Worm (Caenorhabditis elegans) whole organism, L4/young adult: ENCODE results near the gene ccg-1.
"Not testable (repeated sequence)": the region's sequence is repeated elsewhere in the genome, so short reads cannot be mapped to it uniquely, and the experiment has no call there.

Source experiments
- W03F9.2 ChIP-seq: fragments of 150-350 bp; optimal IDR thresholded peaks from 2 replicates; lab custom pipeline; 2014; ENCODE audit warnings: missing biosample characterization, missing genetic modification characterization
- dao-5 ChIP-seq: sonication (generic microtip); optimal IDR thresholded peaks from 2 replicates; lab custom pipeline; 2016; ENCODE audit warnings: missing genotype, missing genetic modification characterization, moderate library complexity, missing compliant biosample characterization
- him-1 ChIP-seq: sonication (generic microtip); optimal IDR thresholded peaks from 2 replicates; lab custom pipeline; 2016; ENCODE audit warnings: missing genotype, missing genetic modification reagents, missing genetic modification characterization, missing compliant biosample characterization

The ccg-1 gene

ce11 chrIV:15275363-15275854 lies at the start of gene ccg-1:
Gene ccg-1 (minus strand): TSS chrIV:15275804.
- TF ChIP-seq him-1 (tag; lab: Kevin White, UChicago) (no peak), dao-5 (tag; lab: Kevin White, UChicago) (no peak), W03F9.2 (tag; lab: Kevin White, UChicago) (no peak)

- TF ChIP-seq dao-5 (tag; lab: Kevin White, UChicago), result no peak
- TF ChIP-seq him-1 (tag; lab: Kevin White, UChicago), result no peak
- TF ChIP-seq W03F9.2 (tag; lab: Kevin White, UChicago), result no peak
Observed at ce11 chrIV:15323593-15323992, 48.0 kb upstream of the ccg-1 start, which contains the start of gene tbx-39. Gene tbx-39 (plus strand): TSS chrIV:15323893.

- TF ChIP-seq W03F9.2 (tag; lab: Kevin White, UChicago) (no peak), dao-5 (tag; lab: Kevin White, UChicago) (no peak), him-1 (tag; lab: Kevin White, UChicago) (no peak)
Observed at ce11 chrIV:15321279-15321678, 45.7 kb upstream of the ccg-1 start, which contains the start of gene Y73F8A.15. Gene Y73F8A.15 (plus strand): TSS chrIV:15321579.

ce11 chrIV:15318982-15319381 lies 43.4 kb upstream of the ccg-1 start, which contains the start of gene Y73F8A.14:
Gene Y73F8A.14 (minus strand): TSS chrIV:15319082.
- TF ChIP-seq him-1, W03F9.2, dao-5 (tag; lab: Kevin White, UChicago): not testable (repeated sequence)

- no peak for TF ChIP-seq W03F9.2 (tag; lab: Kevin White, UChicago)
- no peak for TF ChIP-seq him-1 (tag; lab: Kevin White, UChicago)
- no peak for TF ChIP-seq dao-5 (tag; lab: Kevin White, UChicago)
Observed at ce11 chrIV:15315502-15315901, 39.9 kb upstream of the ccg-1 start.

- TF ChIP-seq him-1 (tag; lab: Kevin White, UChicago) (no peak), dao-5 (tag; lab: Kevin White, UChicago) (no peak), W03F9.2 (tag; lab: Kevin White, UChicago) (no peak)
Observed at ce11 chrIV:15312008-15312407, 36.4 kb upstream of the ccg-1 start, which contains the start of gene Y73F8A.13. Gene Y73F8A.13 (plus strand): TSS chrIV:15312247.

ce11 chrIV:15311590-15311989 lies 36.0 kb upstream of the ccg-1 start, which contains the start of gene Y73F8A.12:
Gene Y73F8A.12 (minus strand): TSS chrIV:15311690.
- TF ChIP-seq W03F9.2, him-1, dao-5 (tag; lab: Kevin White, UChicago): not testable (repeated sequence)

- no peak for TF ChIP-seq dao-5 (tag; lab: Kevin White, UChicago)
- no peak for TF ChIP-seq him-1 (tag; lab: Kevin White, UChicago)
- TF ChIP-seq W03F9.2 (tag; lab: Kevin White, UChicago), result no peak
Observed at ce11 chrIV:15302151-15302550, 26.5 kb upstream of the ccg-1 start, which contains the start of gene best-21. Gene best-21 (plus strand): TSS chrIV:15302451.

- TF ChIP-seq dao-5 (tag; lab: Kevin White, UChicago) (no peak), him-1 (tag; lab: Kevin White, UChicago) (no peak), W03F9.2 (tag; lab: Kevin White, UChicago) (no peak)
Observed at ce11 chrIV:15300041-15300440, 24.4 kb upstream of the ccg-1 start.

- TF ChIP-seq him-1 (tag; lab: Kevin White, UChicago) (no peak), dao-5 (tag; lab: Kevin White, UChicago) (no peak), W03F9.2 (tag; lab: Kevin White, UChicago) (no peak)
Observed at ce11 chrIV:15294040-15294439, 18.4 kb upstream of the ccg-1 start, which contains the start of gene Y73F8A.10. Gene Y73F8A.10 (plus strand): TSS chrIV:15294340.

- TF ChIP-seq him-1 (tag; lab: Kevin White, UChicago) (no peak), dao-5 (tag; lab: Kevin White, UChicago) (no peak), W03F9.2 (tag; lab: Kevin White, UChicago) (no peak)
Observed at ce11 chrIV:15291607-15292006, 16.0 kb upstream of the ccg-1 start, which contains the start of gene pqn-91. Gene pqn-91 (plus strand): TSS chrIV:15291907.

ce11 chrIV:15291162-15291561 lies 15.6 kb upstream of the ccg-1 start, which contains the start of gene pqn-90:
Gene pqn-90 (minus strand): TSS chrIV:15291262.
- TF ChIP-seq him-1 (tag; lab: Kevin White, UChicago) (no peak), dao-5 (tag; lab: Kevin White, UChicago) (no peak), W03F9.2 (tag; lab: Kevin White, UChicago) (no peak)

ce11 chrIV:15289508-15289907 lies 13.9 kb upstream of the ccg-1 start:
- TF ChIP-seq W03F9.2 (tag; lab: Kevin White, UChicago), result no peak
- TF ChIP-seq dao-5 (tag; lab: Kevin White, UChicago), result no peak
- no peak for TF ChIP-seq him-1 (tag; lab: Kevin White, UChicago)
